Worm (Caenorhabditis elegans) whole organism, L1 larva: Measurements from ENCODE around the gene clik-2.

Source experiments
- C16A3.4 ChIP-seq: fragments of 150-350 bp; optimal IDR thresholded peaks from 2 replicates; lab custom pipeline; 2014; ENCODE audit warnings: missing biosample characterization, missing genetic modification characterization
- C34B4.2 ChIP-seq: sonication (generic microtip); optimal IDR thresholded peaks from 2 replicates; lab custom pipeline; 2017; ENCODE audit warnings: mild to moderate bottlenecking, missing genetic modification characterization, missing compliant biosample characterization
- blmp-1 ChIP-seq: fragments of 150-350 bp; optimal IDR thresholded peaks from 2 replicates; lab custom pipeline; 2014; ENCODE audit warnings: missing biosample characterization, missing genetic modification characterization
- ceh-63 ChIP-seq: fragments of 200-800 bp; sonication (Bioruptor generic); optimal IDR thresholded peaks from 2 replicates; lab custom pipeline; 2018; ENCODE audit warnings: mild to moderate bottlenecking, missing genetic modification characterization, missing compliant biosample characterization
- ceh-8 ChIP-seq: fragments of 200-800 bp; sonication (Bioruptor generic); optimal IDR thresholded peaks from 2 replicates; lab custom pipeline; 2018; ENCODE audit warnings: mild to moderate bottlenecking, missing genetic modification characterization, moderate library complexity, missing compliant biosample characterization
- ceh-82 ChIP-seq, 3 experiments: fragments of 150-350 bp in 1 of 3; sonication (generic microtip) in 2 of 3; optimal IDR thresholded peaks; 2 replicates each; lab custom pipeline; 2014 to 2017; ENCODE audit warnings: missing biosample characterization in 3 of 3, missing genetic modification characterization in 3 of 3
- ceh-90 ChIP-seq: sonication (generic microtip); optimal IDR thresholded peaks from 2 replicates; lab custom pipeline; 2016; ENCODE audit warnings: missing genetic modification characterization, missing compliant biosample characterization
- ces-1 ChIP-seq: fragments of 150-350 bp; optimal IDR thresholded peaks from 2 replicates; lab custom pipeline; 2014; ENCODE audit warnings: missing biosample characterization, missing genetic modification reagents, missing genetic modification characterization
- dpl-1 ChIP-seq, 3 experiments: fragments of 150-350 bp in 2 of 3; sonication (generic microtip) in 1 of 3; optimal IDR thresholded peaks; 2 replicates each; lab custom pipeline; 2014 to 2017; ENCODE audit warnings: missing biosample characterization in 3 of 3, missing genetic modification characterization in 3 of 3, missing genetic modification reagents in 3 of 3
- efl-1 ChIP-seq, 4 experiments: fragments of 150-350 bp; optimal IDR thresholded peaks in 3 of 4; peaks in 1 of 4; 1 replicate in 1 of 4; 2 replicates in 3 of 4; lab custom pipeline; 2014; ENCODE audit warnings: missing biosample characterization in 2 of 4, missing genetic modification characterization in 2 of 4, missing genetic modification reagents in 2 of 4
- efl-3 ChIP-seq: fragments of 200-800 bp; sonication (Bioruptor generic); optimal IDR thresholded peaks from 2 replicates; lab custom pipeline; 2018; ENCODE audit warnings: mild to moderate bottlenecking, missing genetic modification characterization, missing compliant biosample characterization
- egl-13 ChIP-seq: sonication (generic microtip); optimal IDR thresholded peaks from 2 replicates; lab custom pipeline; 2016; ENCODE audit warnings: missing genotype, missing genetic modification reagents, missing genetic modification characterization, missing compliant biosample characterization
- egl-27 ChIP-seq, 2 experiments: fragments of 150-350 bp in 1 of 2; sonication (generic microtip); optimal IDR thresholded peaks; 3 replicates each; lab custom pipeline; 2017 to 2018; ENCODE audit warnings: missing biosample characterization in 2 of 2, missing genetic modification characterization in 2 of 2, missing genetic modification reagents in 2 of 2
- elt-2 ChIP-seq: sonication (generic microtip); optimal IDR thresholded peaks from 2 replicates; lab custom pipeline; 2016; ENCODE audit warnings: missing genetic modification characterization, mild to moderate bottlenecking, inconsistent platforms, missing compliant biosample characterization, missing genetic modification reagents
- ets-5 ChIP-seq: fragments of 200-800 bp; sonication (Bioruptor generic); IDR thresholded peaks from 2 replicates; pipeline ENCODE4 v1.3.6; 2022; ENCODE audit warnings: missing genetic modification characterization, missing compliant biosample characterization
- fkh-8 ChIP-seq: sonication (generic microtip); optimal IDR thresholded peaks from 2 replicates; lab custom pipeline; 2016; ENCODE audit warnings: mild to moderate bottlenecking, missing genetic modification characterization, missing compliant biosample characterization
- fos-1 ChIP-seq: fragments of 150-350 bp; optimal IDR thresholded peaks from 2 replicates; lab custom pipeline; 2014; ENCODE audit warnings: missing biosample characterization, missing genetic modification characterization
- grh-1 ChIP-seq: fragments of 200-800 bp; sonication (Bioruptor generic); IDR thresholded peaks from 2 replicates; pipeline ENCODE4 v1.3.6; 2022; ENCODE audit warnings: missing genetic modification reagents, missing genetic modification characterization, missing compliant biosample characterization
- hpl-2 ChIP-seq: fragments of 150-350 bp; optimal IDR thresholded peaks from 2 replicates; lab custom pipeline; 2014; ENCODE audit warnings: missing biosample characterization, missing genetic modification reagents, missing genetic modification characterization
- irx-1 ChIP-seq: sonication (generic microtip); optimal IDR thresholded peaks from 2 replicates; lab custom pipeline; 2016; ENCODE audit warnings: missing genetic modification characterization, missing compliant biosample characterization
- isw-1 ChIP-seq: fragments of 200-800 bp; sonication (Bioruptor generic); IDR thresholded peaks from 2 replicates; pipeline ENCODE4 v1.3.6; 2022; ENCODE audit warnings: missing genetic modification characterization, missing compliant biosample characterization
- jun-1 ChIP-seq: fragments of 150-350 bp; optimal IDR thresholded peaks from 2 replicates; lab custom pipeline; 2014; ENCODE audit warnings: missing biosample characterization, missing genetic modification reagents, missing genetic modification characterization
- lin-13 ChIP-seq: fragments of 150-350 bp; optimal IDR thresholded peaks from 2 replicates; lab custom pipeline; 2014; ENCODE audit warnings: missing biosample characterization, missing genetic modification reagents, missing genetic modification characterization
- lin-14 ChIP-seq: fragments of 200-800 bp; sonication (Bioruptor generic); optimal IDR thresholded peaks from 2 replicates; lab custom pipeline; 2018; ENCODE audit warnings: mild to moderate bottlenecking, missing genetic modification characterization, moderate library complexity, missing compliant biosample characterization
- lin-15B ChIP-seq: fragments of 150-350 bp; sonication (generic microtip); optimal IDR thresholded peaks from 3 replicates; lab custom pipeline; 2014; ENCODE audit warnings: missing biosample characterization, missing genetic modification characterization
- lin-35 ChIP-seq, 2 experiments: fragments of 150-350 bp; optimal IDR thresholded peaks; 2 replicates each; lab custom pipeline; 2014; ENCODE audit warnings: missing biosample characterization in 2 of 2, missing genetic modification characterization in 2 of 2, missing genetic modification reagents in 2 of 2
- lin-39 ChIP-seq: fragments of 150-350 bp; optimal IDR thresholded peaks from 2 replicates; lab custom pipeline; 2014; ENCODE audit warnings: missing biosample characterization, missing genetic modification reagents, missing genetic modification characterization
- lir-3 ChIP-seq: sonication (generic microtip); optimal IDR thresholded peaks from 2 replicates; lab custom pipeline; 2016; ENCODE audit warnings: mild to moderate bottlenecking, missing genetic modification characterization, moderate library complexity, missing compliant biosample characterization; ENCODE audit not compliant: poor library complexity
- mdl-1 ChIP-seq, 2 experiments: fragments of 150-350 bp; optimal IDR thresholded peaks; 2 replicates each; lab custom pipeline; 2014 to 2017; ENCODE audit warnings: missing biosample characterization in 2 of 2, missing genetic modification characterization in 2 of 2, inconsistent platforms in 1 of 2
- mef-2 ChIP-seq: fragments of 150-350 bp; optimal IDR thresholded peaks from 2 replicates; lab custom pipeline; 2014; ENCODE audit warnings: missing biosample characterization, missing genetic modification characterization
- nhr-12 ChIP-seq: sonication (generic microtip); optimal IDR thresholded peaks from 2 replicates; lab custom pipeline; 2017; ENCODE audit warnings: missing biosample characterization, missing genetic modification characterization
- nhr-19 ChIP-seq: fragments of 200-800 bp; sonication (Bioruptor generic); conservative IDR thresholded peaks from 2 replicates; pipeline ENCODE4 v1.3.6; 2022; ENCODE audit warnings: missing genetic modification characterization, missing compliant biosample characterization
- nhr-20 ChIP-seq: sonication (generic microtip); optimal IDR thresholded peaks from 2 replicates; lab custom pipeline; 2016; ENCODE audit warnings: mild to moderate bottlenecking, missing genetic modification characterization, missing compliant biosample characterization
- nhr-28 ChIP-seq: fragments of 150-350 bp; optimal IDR thresholded peaks from 2 replicates; lab custom pipeline; 2014; ENCODE audit warnings: missing biosample characterization, missing genetic modification characterization
- nhr-47 ChIP-seq: sonication (generic microtip); optimal IDR thresholded peaks from 2 replicates; lab custom pipeline; 2016; ENCODE audit warnings: mild to moderate bottlenecking, missing genetic modification characterization, moderate library complexity, missing compliant biosample characterization
- nhr-71 ChIP-seq: sonication (generic microtip); optimal IDR thresholded peaks from 2 replicates; lab custom pipeline; 2016; ENCODE audit warnings: mild to moderate bottlenecking, missing genetic modification characterization, moderate library complexity, missing compliant biosample characterization
- nhr-84 ChIP-seq: sonication (generic microtip); optimal IDR thresholded peaks from 2 replicates; lab custom pipeline; 2017; ENCODE audit warnings: missing biosample characterization, missing genetic modification characterization
- pqm-1 ChIP-seq: sonication (generic microtip); optimal IDR thresholded peaks from 3 replicates; lab custom pipeline; 2017; ENCODE audit warnings: missing biosample characterization, missing genetic modification characterization
- rnt-1 ChIP-seq: sonication (generic microtip); optimal IDR thresholded peaks from 2 replicates; lab custom pipeline; 2016; ENCODE audit warnings: mild to moderate bottlenecking, missing genetic modification characterization, moderate library complexity, missing compliant biosample characterization
- snu-23 ChIP-seq: sonication (generic microtip); optimal IDR thresholded peaks from 2 replicates; lab custom pipeline; 2016; ENCODE audit warnings: missing genetic modification characterization, missing compliant biosample characterization
- sox-4 ChIP-seq: sonication (generic microtip); optimal IDR thresholded peaks from 2 replicates; lab custom pipeline; 2016; ENCODE audit warnings: missing genetic modification characterization, missing compliant biosample characterization
- sptf-1 ChIP-seq: fragments of 150-350 bp; optimal IDR thresholded peaks from 2 replicates; lab custom pipeline; 2014; ENCODE audit warnings: missing biosample characterization, missing genetic modification characterization
- tbx-2 ChIP-seq: sonication (generic microtip); optimal IDR thresholded peaks from 2 replicates; lab custom pipeline; 2016; ENCODE audit warnings: missing genetic modification characterization, missing compliant biosample characterization
- tlp-1 ChIP-seq: fragments of 150-350 bp; optimal IDR thresholded peaks from 2 replicates; lab custom pipeline; 2014; ENCODE audit warnings: missing biosample characterization, missing genetic modification characterization
- unc-130 ChIP-seq: fragments of 150-350 bp; optimal IDR thresholded peaks from 2 replicates; lab custom pipeline; 2017; ENCODE audit warnings: missing biosample characterization, missing genetic modification characterization, inconsistent platforms
- unc-62 ChIP-seq: fragments of 150-350 bp; optimal IDR thresholded peaks from 2 replicates; lab custom pipeline; 2014; ENCODE audit warnings: missing biosample characterization, missing genetic modification reagents, missing genetic modification characterization
- unc-86 ChIP-seq: sonication (generic microtip); optimal IDR thresholded peaks from 2 replicates; lab custom pipeline; 2016; ENCODE audit warnings: missing genetic modification characterization, missing compliant biosample characterization
- xbp-1 ChIP-seq: sonication (generic microtip); optimal IDR thresholded peaks from 2 replicates; lab custom pipeline; 2016; ENCODE audit warnings: missing genetic modification characterization, missing compliant biosample characterization
- ztf-4 ChIP-seq: fragments of 150-350 bp; optimal IDR thresholded peaks from 2 replicates; lab custom pipeline; 2014; ENCODE audit warnings: missing biosample characterization, missing genetic modification characterization

clik-2 gene

ce11 chrX:7661628-7662027 lies 27.4 kb downstream of the clik-2 start (continued):
- TF ChIP-seq dpl-1 (GFP tag; optimal IDR thresholded peaks at IDR 0.05; lab: Kevin White, UChicago) (peak in 2 of 3 experiments; percentile 36 to 43), nhr-47 (tag; lab: Kevin White, UChicago) (peak; percentile 11), elt-2 (tag; lab: Kevin White, UChicago) (peak; percentile 45), egl-27 (tag; optimal IDR thresholded peaks at IDR 0.05; lab: Kevin White, UChicago) (no peak), ceh-63 (no peak), isw-1 (GFP tag; lab: Robert Waterston, UW) (no peak), fos-1 (tag; lab: Kevin White, UChicago) (no peak), nhr-84 (tag; lab: Kevin White, UChicago) (no peak), efl-1 (optimal IDR thresholded peaks at IDR 0.05; lab: Kevin White, UChicago) (peak in 1 of 2 experiments; percentile 28), efl-1 (GFP tag; optimal IDR thresholded peaks at IDR 0.05 in 1 of 2; lab: Kevin White, UChicago) (peak in 1 of 2 experiments; percentile 31), sptf-1 (no peak), unc-86 (no peak), egl-13 (no peak), ztf-4 (tag; lab: Kevin White, UChicago) (no peak), grh-1 (GFP tag; lab: Robert Waterston, UW) (no peak), C34B4.2 (tag; lab: Kevin White, UChicago) (no peak), blmp-1 (tag; lab: Kevin White, UChicago) (peak; percentile 41), rnt-1 (peak; percentile 23), mdl-1 (tag; optimal IDR thresholded peaks at IDR 0.05; lab: Kevin White, UChicago) (peak in 1 of 2 experiments; percentile 30), ces-1 (GFP tag; lab: Kevin White, UChicago) (no peak), mef-2 (tag; lab: Kevin White, UChicago) (no peak), lir-3 (tag; lab: Kevin White, UChicago) (no peak), ceh-8 (GFP tag; lab: Kevin White, UChicago) (no peak), tbx-2 (tag; lab: Kevin White, UChicago) (peak; percentile 52), ets-5 (GFP tag; lab: Robert Waterston, UW) (no peak), xbp-1 (tag; lab: Kevin White, UChicago) (peak; percentile 14), C16A3.4 (peak; percentile 58), jun-1 (tag; lab: Kevin White, UChicago) (no peak), lin-35 (GFP tag; optimal IDR thresholded peaks at IDR 0.05; lab: Kevin White, UChicago) (peak; percentile 29 to 69), tlp-1 (no peak), hpl-2 (GFP tag; lab: Kevin White, UChicago) (no peak), unc-62 (no peak), nhr-12 (no peak), lin-15B (tag; lab: Kevin White, UChicago) (no peak), pqm-1 (tag; lab: Kevin White, UChicago) (no peak), lin-39 (tag; lab: Kevin White, UChicago) (no peak), fkh-8 (tag; lab: Kevin White, UChicago) (no peak), ceh-90 (no peak)

- TF ChIP-seq lir-3 (tag; lab: Kevin White, UChicago) = no peak
- no peak for TF ChIP-seq irx-1 (tag; lab: Kevin White, UChicago)
- no peak for TF ChIP-seq mef-2 (tag; lab: Kevin White, UChicago)
- TF ChIP-seq ets-5 (GFP tag; lab: Robert Waterston, UW) = no peak
- no peak for TF ChIP-seq sox-4
- no peak for TF ChIP-seq grh-1 (GFP tag; lab: Robert Waterston, UW)
- TF ChIP-seq lin-13 = peak; percentile 10
- no peak for TF ChIP-seq blmp-1 (tag; lab: Kevin White, UChicago)
- TF ChIP-seq nhr-19 (GFP tag; lab: Robert Waterston, UW) = no peak; the same call in 1 of the 2 replicates
- peak in 1 of 3 experiments; percentile 47 for TF ChIP-seq ceh-82 (tag; optimal IDR thresholded peaks at IDR 0.05; lab: Kevin White, UChicago)
- TF ChIP-seq tbx-2 (tag; lab: Kevin White, UChicago) = no peak
- no peak for TF ChIP-seq fkh-8 (tag; lab: Kevin White, UChicago)
- no peak for TF ChIP-seq dpl-1 (GFP tag; optimal IDR thresholded peaks at IDR 0.05; lab: Kevin White, UChicago)
- peak; percentile 1 for TF ChIP-seq nhr-71 (tag; lab: Kevin White, UChicago)
- no peak for TF ChIP-seq fos-1 (tag; lab: Kevin White, UChicago)
- no peak for TF ChIP-seq hpl-2 (GFP tag; lab: Kevin White, UChicago)
- TF ChIP-seq isw-1 (GFP tag; lab: Robert Waterston, UW) = no peak
- peak; percentile 5 for TF ChIP-seq snu-23 (GFP tag; lab: Kevin White, UChicago)
- peak; percentile 67 for TF ChIP-seq lin-14
- TF ChIP-seq nhr-28 = no peak
- no peak for TF ChIP-seq nhr-47 (tag; lab: Kevin White, UChicago)
- TF ChIP-seq efl-3 (GFP tag; lab: Kevin White, UChicago) = no peak
- TF ChIP-seq nhr-84 (tag; lab: Kevin White, UChicago) = no peak
- no peak for TF ChIP-seq nhr-20 (tag; lab: Kevin White, UChicago)
- no peak for TF ChIP-seq lin-35 (GFP tag; optimal IDR thresholded peaks at IDR 0.05; lab: Kevin White, UChicago)
- peak; percentile 34 for TF ChIP-seq unc-130
Measured at ce11 chrX:7660919-7661557, 28.0 kb downstream of the clik-2 start, which contains the start of gene pcca-1. Gene pcca-1, minus strand, starts transcription at chrX:7660986.
